Worm (Caenorhabditis elegans) whole organism, young adult: Measurements from ENCODE around the gene hsd-2.

ENCODE experiments used
- B0019.2 ChIP-seq: fragments of 200-800 bp; sonication (Bioruptor generic); conservative IDR thresholded peaks from 2 replicates; pipeline ENCODE4 v1.3.6; 2022; ENCODE audit warnings: missing genetic modification reagents, missing genetic modification characterization, missing compliant biosample characterization
- D2030.7 ChIP-seq: fragments of 200-800 bp; sonication (Bioruptor generic); IDR thresholded peaks from 2 replicates; pipeline ENCODE4 v1.3.6; 2022; ENCODE audit warnings: missing genetic modification reagents, missing genetic modification characterization, missing compliant biosample characterization
- F10E7.11 ChIP-seq: sonication (generic microtip); optimal IDR thresholded peaks from 2 replicates; lab custom pipeline; 2017; ENCODE audit warnings: mild to moderate bottlenecking, missing genetic modification characterization, moderate library complexity, missing compliant biosample characterization
- F33H1.4 ChIP-seq: fragments of 200-800 bp; sonication (Bioruptor generic); IDR thresholded peaks from 2 replicates; pipeline ENCODE4 v1.3.6; 2022; ENCODE audit warnings: missing genetic modification reagents, missing genetic modification characterization, missing compliant biosample characterization
- F39B2.1 ChIP-seq: fragments of 200-800 bp; sonication (Bioruptor generic); IDR thresholded peaks from 2 replicates; pipeline ENCODE4 v1.3.6; 2022; ENCODE audit warnings: missing genetic modification reagents, missing genetic modification characterization, missing compliant biosample characterization
- F52B5.7 ChIP-seq: sonication (generic microtip); optimal IDR thresholded peaks from 2 replicates; lab custom pipeline; 2016; ENCODE audit warnings: mild to moderate bottlenecking, missing genetic modification characterization, missing compliant biosample characterization
- F57A8.1 ChIP-seq: fragments of 200-800 bp; sonication (Bioruptor generic); optimal IDR thresholded peaks from 2 replicates; lab custom pipeline; 2018; ENCODE audit warnings: mild to moderate bottlenecking, missing genetic modification characterization, moderate library complexity, missing compliant biosample characterization
- F57C9.4 ChIP-seq: sonication (generic microtip); optimal IDR thresholded peaks from 2 replicates; lab custom pipeline; 2017; ENCODE audit warnings: mild to moderate bottlenecking, missing genetic modification characterization, missing compliant biosample characterization
- K11D2.4 ChIP-seq: fragments of 200-800 bp; sonication (Bioruptor generic); IDR thresholded peaks from 2 replicates; pipeline ENCODE4 v1.3.6; 2022; ENCODE audit warnings: missing genetic modification reagents, missing genetic modification characterization, missing compliant biosample characterization
- Y79H2A.3 ChIP-seq: fragments of 200-800 bp; sonication (Bioruptor generic); conservative IDR thresholded peaks from 2 replicates; pipeline ENCODE4 v1.3.6; 2022; ENCODE audit warnings: missing genetic modification reagents, missing genetic modification characterization, missing compliant biosample characterization
- ZK185.1 ChIP-seq: sonication (generic microtip); optimal IDR thresholded peaks from 2 replicates; lab custom pipeline; 2016; ENCODE audit warnings: mild to moderate bottlenecking, missing genetic modification characterization, missing compliant biosample characterization; ENCODE audit not compliant: poor library complexity, severe bottlenecking
- ama-1 ChIP-seq, 3 experiments: fragments of 150-350 bp in 1 of 3; sonication (generic microtip) in 2 of 3; optimal IDR thresholded peaks; 2 replicates each; lab custom pipeline; 2014 to 2018; ENCODE audit warnings: missing biosample characterization in 2 of 3, missing genetic modification characterization in 2 of 3, missing genetic modification reagents in 2 of 3
- aptf-3 ChIP-seq: fragments of 200-800 bp; sonication (Bioruptor generic); IDR thresholded peaks from 2 replicates; pipeline ENCODE4 v1.3.6; 2022; ENCODE audit warnings: missing genetic modification characterization, missing compliant biosample characterization
- athp-1 ChIP-seq: sonication (generic microtip); optimal IDR thresholded peaks from 2 replicates; lab custom pipeline; 2017; ENCODE audit warnings: mild to moderate bottlenecking, missing genetic modification characterization, missing compliant biosample characterization
- attf-3 ChIP-seq: fragments of 200-800 bp; sonication (Bioruptor generic); conservative IDR thresholded peaks from 2 replicates; pipeline ENCODE4 v1.3.6; 2022; ENCODE audit warnings: missing genetic modification reagents, missing genetic modification characterization, missing compliant biosample characterization
- bed-1 ChIP-seq: fragments of 200-800 bp; sonication (Bioruptor generic); IDR thresholded peaks from 2 replicates; pipeline ENCODE4 v1.3.6; 2022; ENCODE audit warnings: missing genetic modification reagents, missing genetic modification characterization, missing compliant biosample characterization
- bed-2 ChIP-seq: fragments of 200-800 bp; sonication (Bioruptor generic); IDR thresholded peaks from 2 replicates; pipeline ENCODE4 v1.3.6; 2022; ENCODE audit warnings: missing genetic modification reagents, missing genetic modification characterization, missing compliant biosample characterization
- ccch-3 ChIP-seq: fragments of 200-800 bp; sonication (Bioruptor generic); optimal IDR thresholded peaks from 2 replicates; lab custom pipeline; 2018; ENCODE audit warnings: mild to moderate bottlenecking, missing genetic modification characterization, missing compliant biosample characterization
- cebp-1 ChIP-seq, 2 experiments: fragments of 200-800 bp in 1 of 2; sonication (Bioruptor generic) in 1 of 2; sonication (generic microtip) in 1 of 2; IDR thresholded peaks in 1 of 2; optimal IDR thresholded peaks in 1 of 2; 2 replicates each; pipeline versions ENCODE4 v1.3.6 to Lab custom; 2017 to 2022; ENCODE audit warnings: missing compliant biosample characterization in 2 of 2, missing genetic modification characterization in 2 of 2, mild to moderate bottlenecking in 1 of 2, missing genetic modification reagents in 1 of 2, moderate library complexity in 1 of 2
- ceh-100 ChIP-seq: fragments of 200-800 bp; sonication (Bioruptor generic); IDR thresholded peaks from 2 replicates; pipeline ENCODE4 v1.3.6; 2022; ENCODE audit warnings: missing genetic modification reagents, missing genetic modification characterization, missing compliant biosample characterization
- ceh-27 ChIP-seq: fragments of 200-800 bp; sonication (Bioruptor generic); optimal IDR thresholded peaks from 2 replicates; lab custom pipeline; 2018; ENCODE audit warnings: mild to moderate bottlenecking, missing genetic modification characterization, moderate library complexity, missing compliant biosample characterization
- chd-7 ChIP-seq: sonication (generic microtip); optimal IDR thresholded peaks from 2 replicates; lab custom pipeline; 2016; ENCODE audit warnings: mild to moderate bottlenecking, missing genetic modification characterization, moderate library complexity, missing compliant biosample characterization
- dpff-1 ChIP-seq: sonication (generic microtip); optimal IDR thresholded peaks from 2 replicates; lab custom pipeline; 2017; ENCODE audit warnings: mild to moderate bottlenecking, missing genetic modification characterization, missing compliant biosample characterization
- dpl-1 ChIP-seq: fragments of 150-350 bp; optimal IDR thresholded peaks from 2 replicates; lab custom pipeline; 2014; ENCODE audit warnings: missing biosample characterization, missing genetic modification reagents, missing genetic modification characterization
- egl-18 ChIP-seq: fragments of 200-800 bp; sonication (Bioruptor generic); IDR thresholded peaks from 2 replicates; pipeline ENCODE4 v1.3.6; 2022; ENCODE audit warnings: missing genetic modification reagents, missing genetic modification characterization, missing compliant biosample characterization
- ets-4 ChIP-seq: fragments of 200-800 bp; sonication (Bioruptor generic); optimal IDR thresholded peaks from 2 replicates; lab custom pipeline; 2018; ENCODE audit warnings: mild to moderate bottlenecking, missing genetic modification characterization, missing compliant biosample characterization
- fkh-3 ChIP-seq: sonication (generic microtip); optimal IDR thresholded peaks from 2 replicates; lab custom pipeline; 2016; ENCODE audit warnings: mild to moderate bottlenecking, missing genetic modification characterization, missing compliant biosample characterization
- him-1 ChIP-seq: sonication (generic microtip); optimal IDR thresholded peaks from 2 replicates; lab custom pipeline; 2016; ENCODE audit warnings: missing genotype, missing genetic modification reagents, missing genetic modification characterization, missing compliant biosample characterization
- hmg-1.2 ChIP-seq: fragments of 200-800 bp; sonication (Bioruptor generic); IDR thresholded peaks from 2 replicates; pipeline ENCODE4 v1.3.6; 2022; ENCODE audit warnings: missing genetic modification reagents, missing genetic modification characterization, missing compliant biosample characterization
- let-607 ChIP-seq, 2 experiments: fragments of 200-800 bp in 1 of 2; sonication (Bioruptor generic) in 1 of 2; sonication (generic microtip) in 1 of 2; optimal IDR thresholded peaks; 2 replicates each; lab custom pipeline; 2016 to 2018; ENCODE audit warnings: mild to moderate bottlenecking in 2 of 2, missing compliant biosample characterization in 2 of 2, missing genetic modification characterization in 2 of 2, moderate library complexity in 2 of 2, missing genotype in 1 of 2
- madf-6 ChIP-seq: fragments of 200-800 bp; sonication (Bioruptor generic); IDR thresholded peaks from 2 replicates; pipeline ENCODE4 v1.3.6; 2022; ENCODE audit warnings: missing genetic modification reagents, missing genetic modification characterization, missing compliant biosample characterization
- mcd-1 ChIP-seq: fragments of 200-800 bp; sonication (Bioruptor generic); IDR thresholded peaks from 2 replicates; pipeline ENCODE4 v1.3.6; 2022; ENCODE audit warnings: missing genetic modification reagents, missing genetic modification characterization, missing compliant biosample characterization
- mes-4 ChIP-seq: sonication (generic microtip); optimal IDR thresholded peaks from 2 replicates; lab custom pipeline; 2016; ENCODE audit warnings: missing genotype, missing genetic modification characterization, missing compliant biosample characterization
- mxl-1 ChIP-seq: sonication (generic microtip); optimal IDR thresholded peaks from 2 replicates; lab custom pipeline; 2016; ENCODE audit warnings: missing genetic modification characterization, missing compliant biosample characterization
- nhr-179 ChIP-seq: sonication (generic microtip); optimal IDR thresholded peaks from 2 replicates; lab custom pipeline; 2016; ENCODE audit warnings: mild to moderate bottlenecking, missing genetic modification characterization, missing compliant biosample characterization
- pbrm-1 ChIP-seq: fragments of 200-800 bp; sonication (Bioruptor generic); IDR thresholded peaks from 2 replicates; pipeline ENCODE4 v1.3.6; 2022; ENCODE audit warnings: missing genetic modification reagents, missing genetic modification characterization, missing compliant biosample characterization
- repo-1 ChIP-seq: sonication (generic microtip); optimal IDR thresholded peaks from 2 replicates; lab custom pipeline; 2017; ENCODE audit warnings: mild to moderate bottlenecking, missing genetic modification characterization, missing compliant biosample characterization
- sdz-38 ChIP-seq: sonication (generic microtip); optimal IDR thresholded peaks from 2 replicates; lab custom pipeline; 2016; ENCODE audit warnings: missing genotype, missing genetic modification characterization, missing compliant biosample characterization
- snpc-1.3 ChIP-seq: sonication (generic microtip); optimal IDR thresholded peaks from 2 replicates; lab custom pipeline; 2017; ENCODE audit warnings: missing genetic modification characterization, mild to moderate bottlenecking, missing compliant biosample characterization, antibody characterized with exemption, moderate library complexity, missing genotype, missing genetic modification reagents; ENCODE audit not compliant: insufficient read depth
- snpc-3.4 ChIP-seq: sonication (generic microtip); optimal IDR thresholded peaks from 2 replicates; lab custom pipeline; 2017; ENCODE audit warnings: missing genetic modification characterization, mild to moderate bottlenecking, missing compliant biosample characterization, antibody characterized with exemption, moderate library complexity, missing genotype, missing genetic modification reagents
- sptf-2 ChIP-seq: fragments of 200-800 bp; sonication (Bioruptor generic); optimal IDR thresholded peaks from 2 replicates; lab custom pipeline; 2018; ENCODE audit warnings: mild to moderate bottlenecking, missing genetic modification characterization, missing compliant biosample characterization
- tbx-9 ChIP-seq: sonication (generic microtip); optimal IDR thresholded peaks from 2 replicates; lab custom pipeline; 2016; ENCODE audit warnings: borderline replicate concordance, missing genetic modification characterization, inconsistent platforms, missing compliant biosample characterization
- tlf-1 ChIP-seq: fragments of 200-800 bp; sonication (Bioruptor generic); optimal IDR thresholded peaks from 2 replicates; lab custom pipeline; 2018; ENCODE audit warnings: mild to moderate bottlenecking, missing genetic modification characterization, missing compliant biosample characterization
- unc-62 ChIP-seq: fragments of 150-350 bp; optimal IDR thresholded peaks from 2 replicates; lab custom pipeline; 2014; ENCODE audit warnings: missing biosample characterization, missing genetic modification reagents, missing genetic modification characterization
- xnd-1 ChIP-seq: sonication (generic microtip); optimal IDR thresholded peaks from 2 replicates; lab custom pipeline; 2016; ENCODE audit warnings: missing genotype, missing genetic modification reagents, missing genetic modification characterization, missing compliant biosample characterization
- zfh-2 ChIP-seq: fragments of 200-800 bp; sonication (Bioruptor generic); conservative IDR thresholded peaks from 2 replicates; pipeline ENCODE4 v1.3.6; 2022; ENCODE audit warnings: missing genetic modification reagents, missing genetic modification characterization, missing compliant biosample characterization
- ztf-28 ChIP-seq: fragments of 200-800 bp; sonication (Bioruptor generic); IDR thresholded peaks from 2 replicates; pipeline ENCODE4 v1.3.6; 2022; ENCODE audit warnings: missing genetic modification reagents, missing genetic modification characterization, missing compliant biosample characterization
- ztf-6 ChIP-seq: fragments of 200-800 bp; sonication (Bioruptor generic); IDR thresholded peaks from 2 replicates; pipeline ENCODE4 v1.3.6; 2022; ENCODE audit warnings: missing genetic modification reagents, missing genetic modification characterization, missing compliant biosample characterization

hsd-2 gene

ce11 chrX:4960422-4960821, 44.6 kb upstream of the hsd-2 start, which contains the start of gene act-4 (continued):
- TF ChIP-seq bed-1 (GFP tag; lab: Robert Waterston, UW) (no peak), F39B2.1 (GFP tag; lab: Robert Waterston, UW) (no peak), him-1 (tag; lab: Kevin White, UChicago) (no peak), ama-1 (optimal IDR thresholded peaks at IDR 0.05; lab: Kevin White, UChicago) (peak; percentile 84), ama-1 (GFP tag; optimal IDR thresholded peaks at IDR 0.05; lab: Kevin White, UChicago) (peak in 1 of 2 experiments; percentile 26), Y79H2A.3 (no peak), cebp-1 (GFP tag; IDR thresholded peaks at IDR 0.05; lab: Robert Waterston, UW) (no peak), cebp-1 (tag; optimal IDR thresholded peaks at IDR 0.05; lab: Kevin White, UChicago) (peak; percentile 58), mcd-1 (peak; percentile 48; the same call in 1 of the 2 replicates), mxl-1 (tag; lab: Kevin White, UChicago) (no peak), athp-1 (tag; lab: Kevin White, UChicago) (no peak), ztf-6 (GFP tag; lab: Robert Waterston, UW) (no peak), zfh-2 (peak; percentile 97), K11D2.4 (GFP tag; lab: Robert Waterston, UW) (0 out of 2 replicates have a peak, but pooled peaks have one; percentile 43), tlf-1 (GFP tag; lab: Kevin White, UChicago) (no peak), dpl-1 (GFP tag; lab: Kevin White, UChicago) (no peak), snpc-1.3 (tag; lab: Kevin White, UChicago) (no peak), tbx-9 (tag; lab: Kevin White, UChicago) (no peak), F52B5.7 (tag; lab: Kevin White, UChicago) (peak; percentile 34), aptf-3 (GFP tag; lab: Robert Waterston, UW) (no peak), attf-3 (no peak), madf-6 (GFP tag; lab: Robert Waterston, UW) (no peak), ztf-28 (no peak), egl-18 (GFP tag; lab: Robert Waterston, UW) (0 out of 2 replicates have a peak, but pooled peaks have one; percentile 45), bed-2 (GFP tag; lab: Robert Waterston, UW) (no peak), pbrm-1 (GFP tag; lab: Robert Waterston, UW) (0 out of 2 replicates have a peak, but pooled peaks have one; percentile 28), let-607 (tag; optimal IDR thresholded peaks at IDR 0.05; lab: Kevin White, UChicago) (no peak), F57A8.1 (no peak), B0019.2 (no peak), ceh-27 (GFP tag; lab: Kevin White, UChicago) (peak; percentile 68), sdz-38 (tag; lab: Kevin White, UChicago) (no peak), F57C9.4 (tag; lab: Kevin White, UChicago) (no peak), ZK185.1 (tag; lab: Kevin White, UChicago) (peak; percentile 1), snpc-3.4 (no peak), F33H1.4 (no peak), xnd-1 (tag; lab: Kevin White, UChicago) (no peak), ceh-100 (no peak), dpff-1 (tag; lab: Kevin White, UChicago) (no peak), D2030.7 (no peak), repo-1 (tag; lab: Kevin White, UChicago) (no peak), mes-4 (no peak), fkh-3 (tag; lab: Kevin White, UChicago) (no peak), F10E7.11 (tag; lab: Kevin White, UChicago) (no peak), chd-7 (tag; lab: Kevin White, UChicago) (peak; percentile 6), hmg-1.2 (GFP tag; lab: Robert Waterston, UW) (peak; percentile 27; the same call in 1 of the 2 replicates), nhr-179 (tag; lab: Kevin White, UChicago) (no peak), ccch-3 (GFP tag; lab: Kevin White, UChicago) (no peak), sptf-2 (no peak), unc-62 (GFP tag; lab: Kevin White, UChicago) (no peak), ets-4 (GFP tag; lab: Kevin White, UChicago) (no peak)
